Worm (Caenorhabditis elegans): ENCODE results near the gene F52F10.2.

Gene F52F10.2

DNA sequence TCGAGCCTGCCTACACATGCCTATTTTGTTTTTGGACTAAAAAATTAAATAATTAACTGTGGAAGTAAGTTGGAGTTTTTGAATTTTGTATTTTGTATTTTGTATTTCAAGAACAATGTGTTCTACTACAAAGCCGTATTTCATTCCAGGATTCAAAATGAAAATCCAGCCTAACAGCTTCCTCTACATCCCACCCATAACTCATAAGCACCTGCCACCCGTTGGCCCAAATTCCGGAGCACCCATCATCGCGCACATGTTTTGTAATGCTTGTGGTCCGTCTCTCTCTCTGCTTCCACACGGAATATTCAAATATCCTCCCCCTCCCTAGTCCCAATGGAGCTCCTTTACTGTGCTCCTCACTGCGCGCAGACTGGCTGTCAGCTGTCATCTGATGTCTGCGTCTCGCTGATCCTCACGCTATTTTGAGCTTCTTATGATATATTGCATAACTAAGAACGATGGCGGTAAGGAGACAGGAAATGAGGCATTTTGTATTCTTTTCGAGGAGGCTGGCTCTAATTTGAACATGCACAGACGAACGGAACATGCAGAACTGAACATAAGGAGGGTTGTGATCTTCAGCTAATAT is 27.6 kb downstream of the F52F10.2 start:
- TF ChIP-seq lin-35 (GFP tag; optimal IDR thresholded peaks at IDR 0.05): no peak

DNA sequence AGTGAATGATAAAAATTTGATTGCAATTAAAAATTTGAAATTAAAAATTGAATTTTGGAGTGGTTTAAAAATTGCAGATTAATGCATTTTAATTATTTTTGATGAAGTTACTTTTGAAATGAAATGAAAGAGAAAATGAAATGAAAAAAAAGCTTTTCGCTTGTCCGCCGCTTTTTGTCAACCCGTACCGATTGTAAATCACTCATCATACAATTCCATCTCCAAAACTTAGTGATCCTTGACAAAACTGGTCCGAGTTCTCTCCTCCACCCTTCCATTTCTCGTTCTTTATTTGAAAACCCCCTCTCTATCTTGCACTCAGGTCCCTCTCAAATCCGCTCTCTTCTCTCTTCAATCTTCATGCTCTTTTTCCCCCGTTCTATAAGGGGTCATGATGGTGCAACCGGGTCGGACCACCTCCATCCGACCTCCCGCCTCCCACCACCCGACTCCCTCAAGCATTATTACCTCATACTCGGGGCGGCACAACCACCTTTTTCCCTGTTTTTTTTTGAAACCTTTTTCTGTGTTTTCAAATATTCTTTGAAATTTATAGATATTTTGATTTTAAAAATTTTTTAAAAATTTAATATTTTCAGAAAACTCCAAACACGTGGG is 29.3 kb downstream of the F52F10.2 start:
- TF ChIP-seq lin-39 (tag; optimal IDR thresholded peaks at IDR 0.05) (no peak), C04F5.9 (tag; optimal IDR thresholded peaks at IDR 0.05) (no peak), aly-2 (tag; optimal IDR thresholded peaks at IDR 0.05) (no peak), nhr-76 (tag; optimal IDR thresholded peaks at IDR 0.05) (no peak), hlh-4 (tag; optimal IDR thresholded peaks at IDR 0.05) (no peak), dsc-1 (tag; optimal IDR thresholded peaks at IDR 0.05) (no peak), mab-9 (GFP tag; IDR thresholded peaks at IDR 0.05) (no peak), zag-1 (tag; optimal IDR thresholded peaks at IDR 0.05) (no peak)

DNA sequence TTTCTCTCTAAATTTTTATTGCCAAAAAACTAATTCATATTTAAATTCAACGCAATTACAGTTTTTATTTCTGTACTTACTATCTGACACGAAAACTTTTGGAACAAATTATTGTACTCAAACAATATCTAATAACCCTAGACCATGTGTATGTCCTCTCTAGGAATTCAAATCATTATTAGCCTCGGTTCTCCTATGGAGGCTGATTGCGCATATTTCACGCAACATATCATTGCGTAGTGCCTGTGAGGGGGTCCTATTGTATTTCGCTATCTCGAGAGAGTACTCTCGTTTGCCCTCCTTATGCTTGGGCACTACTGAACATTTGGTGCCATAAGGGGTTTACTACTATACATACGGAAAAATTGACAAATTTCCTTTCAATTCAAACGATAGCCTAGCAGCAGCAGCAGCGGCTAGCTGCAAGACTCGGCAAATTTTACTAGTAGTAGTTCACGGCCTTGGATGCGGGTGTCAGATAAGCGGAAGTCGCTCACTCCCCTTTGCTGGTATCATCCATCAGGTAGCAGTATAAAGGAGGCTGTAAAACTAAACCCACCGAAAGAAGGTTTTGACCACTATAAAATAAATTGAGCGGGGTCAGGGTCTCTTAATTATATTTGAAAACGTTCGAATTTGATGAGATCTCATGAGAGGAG is 30.8 kb downstream of the F52F10.2 start:
- TF ChIP-seq nhr-85 (tag) (peak; percentile 50), hlh-17 (GFP tag; optimal IDR thresholded peaks at IDR 0.05; ENCODE audit: borderline replicate concordance) (no peak), C04F5.9 (tag; optimal IDR thresholded peaks at IDR 0.05) (no peak), efl-1 (optimal IDR thresholded peaks at IDR 0.05) (no peak), efl-1 (GFP tag; optimal IDR thresholded peaks at IDR 0.05 in 1 of 2) (peak in 1 of 2 experiments; percentile 18), sox-4 (tag; optimal IDR thresholded peaks at IDR 0.05) (no peak)

DNA sequence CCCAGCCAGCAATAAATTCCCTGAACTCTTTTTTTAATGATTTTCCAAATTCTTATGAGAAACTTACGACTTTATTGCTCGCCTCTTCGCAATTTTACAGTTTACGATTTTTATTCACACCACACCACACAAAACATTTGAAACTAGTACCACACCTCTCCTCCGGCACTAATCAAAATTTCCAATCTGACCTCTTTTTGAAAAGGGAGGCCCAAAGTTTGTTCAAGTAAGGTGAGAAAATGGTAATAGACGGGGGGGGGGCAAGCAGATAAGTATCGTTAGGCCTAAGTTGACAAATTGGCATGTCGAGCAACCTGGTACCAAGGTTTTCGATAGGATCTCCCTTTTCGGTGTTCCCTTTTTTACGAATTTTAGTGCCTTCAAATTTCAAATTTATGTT is 31.8 kb downstream of the F52F10.2 start:
- TF ChIP-seq nhr-20 (tag; optimal IDR thresholded peaks at IDR 0.05) (no peak), xbp-1 (tag; optimal IDR thresholded peaks at IDR 0.05) (no peak), lir-3 (tag; optimal IDR thresholded peaks at IDR 0.05; ENCODE audit: poor library complexity) (no peak), efl-1 (optimal IDR thresholded peaks at IDR 0.05) (no peak), efl-1 (GFP tag; optimal IDR thresholded peaks at IDR 0.05 in 1 of 2) (peak in 1 of 2 experiments; percentile 53), isw-1 (GFP tag; IDR thresholded peaks at IDR 0.05) (no peak), nhr-85 (tag) (peak; percentile 71)

DNA sequence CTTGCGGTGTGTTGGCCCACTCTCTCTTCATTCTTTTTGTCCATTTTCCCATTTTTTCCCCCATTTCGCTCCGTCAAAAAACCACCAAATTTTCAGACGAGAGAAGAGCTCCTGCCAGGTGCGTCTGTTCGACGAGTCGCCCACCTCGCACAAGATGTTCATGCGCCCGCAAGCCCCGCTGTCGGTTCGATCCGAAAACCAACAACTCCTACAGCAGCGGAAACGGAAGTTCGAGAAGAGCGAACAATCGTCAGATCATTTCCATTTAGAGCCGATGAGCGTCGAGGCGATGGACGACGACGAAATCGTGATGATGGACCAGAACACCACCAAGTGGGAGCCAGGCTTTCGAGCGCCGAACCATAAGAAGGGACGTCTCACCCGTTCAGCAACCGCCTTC is 35.3 kb downstream of the F52F10.2 start:
- TF ChIP-seq lin-14 (GFP tag; optimal IDR thresholded peaks at IDR 0.05) (no peak), rnt-1 (tag; optimal IDR thresholded peaks at IDR 0.05) (no peak), elt-2 (tag; optimal IDR thresholded peaks at IDR 0.05) (no peak), snu-23 (GFP tag; optimal IDR thresholded peaks at IDR 0.05) (no peak), blmp-1 (tag; optimal IDR thresholded peaks at IDR 0.05) (no peak), aha-1 (tag; optimal IDR thresholded peaks at IDR 0.05) (no peak), fkh-10 (GFP tag; optimal IDR thresholded peaks at IDR 0.05) (no peak), mef-2 (tag; optimal IDR thresholded peaks at IDR 0.05) (no peak), unc-62 (GFP tag; optimal IDR thresholded peaks at IDR 0.05) (no peak), dpl-1 (GFP tag; optimal IDR thresholded peaks at IDR 0.05) (no peak), lsy-2 (tag; optimal IDR thresholded peaks at IDR 0.05) (no peak), F16B12.6 (tag; optimal IDR thresholded peaks at IDR 0.05) (no peak), lin-35 (GFP tag; optimal IDR thresholded peaks at IDR 0.05) (no peak), ceh-88 (GFP tag; IDR thresholded peaks at IDR 0.05) (no peak), ets-5 (GFP tag; IDR thresholded peaks at IDR 0.05) (no peak), zag-1 (tag; optimal IDR thresholded peaks at IDR 0.05) (no peak)

All from whole organism, L1 larva.